Worm (Caenorhabditis elegans) whole organism, midembryonic: ENCODE data around the gene xpc-1.
A peak's percentile ranks its signal among the peaks of the same experiment; 100 is the strongest.

ENCODE experiments used
- T22C8.4 ChIP-seq: fragments of 200-800 bp; sonication (Bioruptor generic); IDR thresholded peaks from 2 replicates; pipeline ENCODE4 v1.3.6; 2022; ENCODE audit warnings: missing genetic modification characterization, missing compliant biosample characterization
- cog-1 ChIP-seq: sonication (generic microtip); optimal IDR thresholded peaks from 2 replicates; lab custom pipeline; 2016; ENCODE audit warnings: missing genetic modification characterization, missing compliant biosample characterization
- flt-1 ChIP-seq: fragments of 200-800 bp; sonication (Bioruptor generic); IDR thresholded peaks from 2 replicates; pipeline ENCODE4 v1.3.6; 2022; ENCODE audit warnings: missing genetic modification characterization, missing compliant biosample characterization
- klf-2 ChIP-seq: fragments of 200-800 bp; sonication (Bioruptor generic); conservative IDR thresholded peaks from 2 replicates; pipeline ENCODE4 v1.3.6; 2022; ENCODE audit warnings: missing genetic modification reagents, missing genetic modification characterization, missing compliant biosample characterization
- med-1 ChIP-seq: sonication (generic microtip); optimal IDR thresholded peaks from 2 replicates; lab custom pipeline; 2017; ENCODE audit warnings: missing genetic modification characterization, mild to moderate bottlenecking, missing compliant biosample characterization, antibody characterized with exemption, missing genetic modification reagents; ENCODE audit not compliant: insufficient read depth
- ref-1 ChIP-seq: fragments of 200-800 bp; sonication (Bioruptor generic); conservative IDR thresholded peaks from 2 replicates; pipeline ENCODE4 v1.3.6; 2022; ENCODE audit warnings: missing genetic modification reagents, missing genetic modification characterization, missing compliant biosample characterization
- tab-1 ChIP-seq: fragments of 200-800 bp; sonication (Bioruptor generic); IDR thresholded peaks from 2 replicates; pipeline ENCODE4 v1.3.6; 2022; ENCODE audit warnings: missing genetic modification characterization, missing compliant biosample characterization
- ztf-23 ChIP-seq: fragments of 200-800 bp; sonication (Bioruptor generic); IDR thresholded peaks from 2 replicates; pipeline ENCODE4 v1.3.6; 2022; ENCODE audit warnings: missing genetic modification reagents, missing genetic modification characterization, missing compliant biosample characterization
- ztf-29 ChIP-seq: fragments of 200-800 bp; sonication (Bioruptor generic); IDR thresholded peaks from 2 replicates; pipeline ENCODE4 v1.3.6; 2022; ENCODE audit warnings: missing genetic modification reagents, missing genetic modification characterization, missing compliant biosample characterization

The xpc-1 gene

DNA sequence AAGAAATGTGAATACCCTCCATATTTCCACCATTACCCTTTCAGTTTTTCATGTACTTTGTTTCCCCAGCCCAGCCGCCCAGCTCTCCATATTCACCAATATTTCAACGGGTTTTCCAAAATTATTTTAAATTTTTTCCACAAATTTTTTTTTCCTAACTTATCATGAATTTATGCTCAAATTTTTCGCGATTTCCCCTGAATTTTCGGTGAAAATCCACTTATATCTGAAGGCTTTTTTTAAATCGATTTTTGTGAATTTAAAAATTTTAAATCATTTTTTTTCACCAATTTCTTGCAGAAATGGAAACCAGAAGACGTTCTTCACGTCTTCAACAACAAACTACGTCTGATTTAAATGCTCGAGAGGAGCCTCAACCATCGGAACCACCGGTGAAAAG, at the start of gene xpc-1:
TSS of gene xpc-1 (plus strand) at position 301 of the 400 bp plus-strand sequence.
- no peak for TF ChIP-seq T22C8.4 (GFP tag; lab: Robert Waterston, UW)
- no peak for TF ChIP-seq klf-2 (GFP tag; lab: Robert Waterston, UW)
- TF ChIP-seq ztf-29: no peak
- TF ChIP-seq cog-1 (tag; lab: Kevin White, UChicago): no peak
- TF ChIP-seq med-1 (GFP tag; lab: Kevin White, UChicago): no peak
- TF ChIP-seq ref-1 (GFP tag; lab: Robert Waterston, UW): no peak
- no peak for TF ChIP-seq tab-1
- no peak for TF ChIP-seq flt-1 (GFP tag; lab: Robert Waterston, UW)
- TF ChIP-seq ztf-23: no peak

DNA sequence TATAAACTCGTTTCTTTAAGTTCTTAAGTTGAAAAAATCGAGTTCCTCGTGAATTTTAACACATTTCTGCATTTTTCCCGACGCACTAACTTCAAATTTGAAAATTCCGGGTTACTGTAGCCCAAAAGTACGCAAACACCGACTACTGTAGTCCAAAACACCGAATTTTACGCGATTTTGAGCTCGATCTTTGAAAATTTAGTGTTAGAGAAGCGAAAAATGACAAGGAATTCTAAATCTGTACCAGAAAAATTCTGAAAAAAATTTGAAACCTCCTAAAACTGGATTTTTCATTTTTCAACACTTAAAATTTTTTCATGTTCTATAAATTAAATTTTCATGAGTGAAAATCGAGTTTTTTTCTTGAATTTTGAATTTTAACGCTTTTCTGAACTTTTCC, 47.7 kb upstream of the xpc-1 start:
- TF ChIP-seq tab-1 (no peak), flt-1 (GFP tag; lab: Robert Waterston, UW) (no peak), ref-1 (GFP tag; lab: Robert Waterston, UW) (no peak), ztf-29 (no peak), klf-2 (GFP tag; lab: Robert Waterston, UW) (no peak), ztf-23 (no peak), med-1 (GFP tag; lab: Kevin White, UChicago) (no peak)

DNA sequence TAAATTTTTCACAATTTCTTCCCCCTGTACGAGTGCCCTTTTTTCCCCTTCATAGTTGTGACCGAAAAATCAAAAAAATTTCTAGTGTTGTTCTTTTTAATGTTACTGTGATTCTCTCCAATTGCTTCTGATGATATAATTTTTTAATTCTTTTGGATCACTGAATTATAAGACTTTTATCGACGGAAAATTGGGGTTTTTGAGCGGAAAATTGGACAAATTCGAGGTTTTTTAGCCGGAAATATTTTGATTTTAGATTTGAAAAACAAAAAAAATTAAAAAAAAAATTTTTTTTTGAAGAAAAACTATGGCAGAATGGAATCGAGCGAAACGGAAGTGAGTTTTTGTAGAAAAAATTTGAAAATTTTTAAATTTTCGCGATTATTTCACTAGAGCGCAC, 45.0 kb upstream of the xpc-1 start, which contains the start of gene tsen-54:
TSS of gene tsen-54 (plus strand) at position 301 of the 400 bp plus-strand sequence.
- TF ChIP-seq ref-1 (GFP tag; lab: Robert Waterston, UW): no peak
- TF ChIP-seq ztf-23: no peak
- no peak for TF ChIP-seq tab-1
- no peak for TF ChIP-seq flt-1 (GFP tag; lab: Robert Waterston, UW)
- TF ChIP-seq cog-1 (tag; lab: Kevin White, UChicago): no peak
- no peak for TF ChIP-seq klf-2 (GFP tag; lab: Robert Waterston, UW)
- TF ChIP-seq T22C8.4 (GFP tag; lab: Robert Waterston, UW): no peak
- TF ChIP-seq ztf-29: no peak
- no peak for TF ChIP-seq med-1 (GFP tag; lab: Kevin White, UChicago)

DNA sequence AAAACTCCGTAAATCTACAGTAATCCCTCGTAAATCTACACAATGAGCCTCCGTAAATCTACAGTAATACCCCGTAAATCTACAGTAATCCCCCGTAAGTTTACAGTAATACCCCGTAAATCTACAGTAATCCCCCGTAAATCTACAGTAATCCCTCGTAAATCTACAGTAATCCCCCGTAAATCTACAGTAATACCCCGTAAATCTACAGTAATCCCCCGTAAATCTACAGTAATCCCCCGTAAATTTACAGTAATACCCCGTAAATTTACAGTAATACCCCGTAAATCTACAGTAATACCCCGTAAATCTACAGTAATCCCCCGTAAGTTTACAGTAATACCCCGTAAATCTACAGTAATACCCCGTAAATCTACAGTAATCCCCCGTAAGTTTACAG, 42.3 kb upstream of the xpc-1 start:
- TF ChIP-seq ref-1 (GFP tag; lab: Robert Waterston, UW) (peak; percentile 38; the same call in 1 of the 2 replicates), ztf-29 (peak; percentile 36; the same call in 1 of the 2 replicates)

DNA sequence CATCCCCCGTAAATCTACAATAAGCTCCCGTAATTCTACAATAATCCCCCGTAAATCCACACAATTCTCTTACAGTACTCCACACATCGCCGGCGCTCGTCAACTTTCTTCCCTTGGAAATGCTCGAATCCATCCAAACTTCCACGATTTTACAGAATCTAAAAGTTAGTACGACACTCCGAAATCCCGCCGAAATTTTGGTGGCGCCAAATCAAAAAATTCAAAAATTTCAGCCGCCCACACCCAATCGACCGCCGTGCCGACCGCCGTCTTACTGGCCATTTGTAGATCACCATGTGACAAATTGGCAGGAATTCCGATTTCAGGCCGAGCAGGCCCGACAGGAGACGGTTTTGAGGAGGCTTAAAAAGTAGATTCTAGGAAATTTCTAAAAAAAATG, 40.6 kb upstream of the xpc-1 start:
- no peak for TF ChIP-seq med-1 (GFP tag; lab: Kevin White, UChicago)
- TF ChIP-seq ztf-29: no peak
- no peak for TF ChIP-seq flt-1 (GFP tag; lab: Robert Waterston, UW)
- no peak for TF ChIP-seq ref-1 (GFP tag; lab: Robert Waterston, UW)
- no peak for TF ChIP-seq klf-2 (GFP tag; lab: Robert Waterston, UW)
- TF ChIP-seq ztf-23: no peak
- no peak for TF ChIP-seq tab-1
- TF ChIP-seq cog-1 (tag; lab: Kevin White, UChicago): no peak
- no peak for TF ChIP-seq T22C8.4 (GFP tag; lab: Robert Waterston, UW)

DNA sequence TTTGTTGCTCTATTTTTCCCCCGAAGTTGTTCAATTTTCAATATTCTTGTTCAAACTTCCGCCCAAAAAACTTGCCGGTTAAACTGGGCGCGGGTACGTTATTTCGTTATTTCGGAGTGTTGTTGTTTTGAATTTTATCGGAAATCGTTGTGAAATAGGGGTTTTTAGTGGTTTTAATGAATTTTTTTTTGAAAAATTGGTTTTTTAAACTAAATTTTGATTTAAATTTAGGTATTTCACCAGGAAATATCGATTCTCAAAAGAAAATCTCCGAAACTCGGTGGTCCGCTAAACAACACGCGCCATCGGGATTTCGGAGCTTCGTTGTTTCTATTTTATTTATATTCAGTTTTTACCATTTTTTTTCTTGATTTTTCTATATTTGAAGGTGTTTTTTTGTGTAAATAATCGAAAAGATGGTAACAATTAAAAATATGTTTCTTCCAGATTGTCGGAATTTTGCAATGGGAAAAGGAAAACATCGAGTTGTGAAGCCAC, 39.7 kb upstream of the xpc-1 start, which contains the start of gene F52C12.2:
TSS of gene F52C12.2 (plus strand) at position 448 of the 498 bp plus-strand sequence.
- no peak for TF ChIP-seq tab-1
- 0 out of 2 replicates have a peak, but pooled peaks have one; percentile 45 for TF ChIP-seq T22C8.4 (GFP tag; lab: Robert Waterston, UW)

DNA sequence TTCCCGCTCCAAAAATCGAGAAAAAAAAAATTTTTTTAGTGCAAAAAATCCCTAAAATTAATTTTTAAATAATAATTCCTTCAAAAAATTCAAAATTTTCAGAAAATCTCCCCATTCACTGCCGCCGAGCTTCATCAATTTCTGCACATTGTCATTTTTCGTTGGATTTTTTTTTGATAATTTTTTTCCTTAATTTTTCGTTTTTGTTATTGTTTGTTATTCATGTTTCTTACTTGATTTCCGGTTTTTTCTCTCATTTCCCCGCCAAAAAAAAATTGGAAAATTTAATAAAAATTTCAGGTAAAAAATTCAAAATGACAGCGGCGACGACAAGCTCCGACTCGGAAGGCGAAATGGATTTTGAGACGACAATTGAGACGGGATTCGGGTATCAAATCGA, 36.5 kb upstream of the xpc-1 start, which contains the start of gene F52C12.6:
TSS of gene F52C12.6 (plus strand) at position 301 of the 400 bp plus-strand sequence.
- TF ChIP-seq T22C8.4 (GFP tag; lab: Robert Waterston, UW) (no peak), flt-1 (GFP tag; lab: Robert Waterston, UW) (no peak), klf-2 (GFP tag; lab: Robert Waterston, UW) (no peak), ref-1 (GFP tag; lab: Robert Waterston, UW) (no peak), tab-1 (no peak)

DNA sequence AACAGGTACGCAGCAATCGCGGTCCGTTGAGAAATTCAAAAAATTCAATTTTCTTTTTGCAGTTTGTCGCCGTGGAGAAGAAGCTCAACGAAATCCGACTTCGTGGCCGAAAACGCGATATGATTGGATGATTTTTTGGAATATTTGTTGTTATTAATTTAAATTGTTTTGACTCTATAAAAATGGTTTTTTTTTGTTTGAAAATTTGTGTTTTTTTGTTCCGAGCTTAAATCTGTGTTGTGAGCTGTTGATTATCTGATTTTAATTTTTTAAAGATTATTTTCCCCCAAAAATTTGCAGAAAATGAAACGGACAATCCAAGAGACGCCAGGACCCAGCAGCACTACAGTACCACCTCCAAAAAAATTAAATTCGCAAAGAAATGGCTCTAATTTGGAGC, 33.3 kb upstream of the xpc-1 start, which contains the start of gene tdpo-1:
TSS of gene tdpo-1 (plus strand) at position 301 of the 400 bp plus-strand sequence.
- TF ChIP-seq ztf-29: no peak
- no peak for TF ChIP-seq tab-1
- no peak for TF ChIP-seq T22C8.4 (GFP tag; lab: Robert Waterston, UW)
- no peak for TF ChIP-seq cog-1 (tag; lab: Kevin White, UChicago)
- TF ChIP-seq flt-1 (GFP tag; lab: Robert Waterston, UW): no peak
- TF ChIP-seq klf-2 (GFP tag; lab: Robert Waterston, UW): no peak
- TF ChIP-seq ztf-23: no peak
- TF ChIP-seq ref-1 (GFP tag; lab: Robert Waterston, UW): no peak
- TF ChIP-seq med-1 (GFP tag; lab: Kevin White, UChicago): no peak

DNA sequence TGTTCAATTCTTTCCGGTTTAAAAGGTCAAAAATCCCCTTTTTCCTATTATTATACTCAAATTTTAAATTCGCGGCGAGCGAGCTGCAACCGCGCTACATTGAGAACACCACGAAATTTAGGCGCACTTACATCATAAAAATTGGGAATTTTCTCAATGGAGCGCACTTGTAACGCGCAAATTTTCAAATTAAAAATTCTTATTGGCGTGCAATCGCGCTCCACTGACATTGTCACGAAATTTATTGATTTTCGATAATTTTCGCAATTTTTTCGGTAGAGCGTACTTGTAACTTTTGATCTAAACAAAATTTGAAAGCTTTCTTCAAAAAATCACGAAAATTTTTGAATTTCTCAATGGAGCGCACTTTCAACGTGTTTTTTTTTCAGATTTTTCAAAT, 29.6 kb upstream of the xpc-1 start, which contains the start of gene ulp-3:
TSS of gene ulp-3 (plus strand) at position 388 of the 400 bp plus-strand sequence.
- TF ChIP-seq klf-2 (GFP tag; lab: Robert Waterston, UW) (no peak), ref-1 (GFP tag; lab: Robert Waterston, UW) (no peak), tab-1 (no peak), T22C8.4 (GFP tag; lab: Robert Waterston, UW) (no peak), ztf-23 (no peak), ztf-29 (no peak), cog-1 (tag; lab: Kevin White, UChicago) (no peak), med-1 (GFP tag; lab: Kevin White, UChicago) (no peak), flt-1 (GFP tag; lab: Robert Waterston, UW) (no peak)

DNA sequence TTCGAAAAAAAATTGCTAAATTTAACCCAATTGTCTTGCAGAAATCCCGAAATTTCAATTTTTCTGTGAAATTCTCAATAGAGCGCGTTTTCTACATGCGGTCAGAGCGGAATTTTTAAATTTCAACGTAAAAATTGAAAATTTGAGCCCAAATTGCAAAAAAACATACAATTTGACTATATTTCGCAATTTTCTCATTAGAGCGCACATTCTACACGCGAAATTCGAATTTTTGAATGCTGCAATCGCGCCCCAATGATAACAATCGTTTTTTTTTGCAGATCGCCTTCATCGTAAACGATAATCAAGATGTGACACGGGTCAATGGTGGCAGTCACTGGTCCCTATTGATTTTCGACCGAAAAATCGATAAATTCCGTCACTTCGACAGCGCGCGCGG, 28.8 kb upstream of the xpc-1 start:
- TF ChIP-seq ref-1 (GFP tag; lab: Robert Waterston, UW) (no peak), ztf-23 (no peak), cog-1 (tag; lab: Kevin White, UChicago) (no peak), flt-1 (GFP tag; lab: Robert Waterston, UW) (no peak), tab-1 (no peak), ztf-29 (no peak), klf-2 (GFP tag; lab: Robert Waterston, UW) (no peak), med-1 (GFP tag; lab: Kevin White, UChicago) (no peak), T22C8.4 (GFP tag; lab: Robert Waterston, UW) (no peak)
